Worm (Caenorhabditis elegans) whole organism, young adult: ENCODE measurements around the gene glb-10.

Experiments
- C17E4.6 ChIP-seq: fragments of 200-800 bp; sonication (Bioruptor generic); IDR thresholded peaks from 2 replicates; pipeline ENCODE4 v1.3.6; 2022; ENCODE audit warnings: missing genetic modification reagents, missing genetic modification characterization, missing compliant biosample characterization
- dpl-1 ChIP-seq: fragments of 150-350 bp; optimal IDR thresholded peaks from 2 replicates; lab custom pipeline; 2014; ENCODE audit warnings: missing biosample characterization, missing genetic modification reagents, missing genetic modification characterization
- hsf-1 ChIP-seq: fragments of 200-800 bp; sonication (Bioruptor generic); IDR thresholded peaks from 2 replicates; pipeline ENCODE4 v1.3.6; 2022; ENCODE audit warnings: missing genetic modification reagents, missing genetic modification characterization, missing compliant biosample characterization
- mxl-1 ChIP-seq: sonication (generic microtip); optimal IDR thresholded peaks from 2 replicates; lab custom pipeline; 2016; ENCODE audit warnings: missing genetic modification characterization, missing compliant biosample characterization
- ztf-3 ChIP-seq: fragments of 200-800 bp; sonication (Bioruptor generic); optimal IDR thresholded peaks from 2 replicates; lab custom pipeline; 2018; ENCODE audit warnings: mild to moderate bottlenecking, missing genetic modification characterization, missing compliant biosample characterization
- ztf-6 ChIP-seq: fragments of 200-800 bp; sonication (Bioruptor generic); IDR thresholded peaks from 2 replicates; pipeline ENCODE4 v1.3.6; 2022; ENCODE audit warnings: missing genetic modification reagents, missing genetic modification characterization, missing compliant biosample characterization

DNA sequence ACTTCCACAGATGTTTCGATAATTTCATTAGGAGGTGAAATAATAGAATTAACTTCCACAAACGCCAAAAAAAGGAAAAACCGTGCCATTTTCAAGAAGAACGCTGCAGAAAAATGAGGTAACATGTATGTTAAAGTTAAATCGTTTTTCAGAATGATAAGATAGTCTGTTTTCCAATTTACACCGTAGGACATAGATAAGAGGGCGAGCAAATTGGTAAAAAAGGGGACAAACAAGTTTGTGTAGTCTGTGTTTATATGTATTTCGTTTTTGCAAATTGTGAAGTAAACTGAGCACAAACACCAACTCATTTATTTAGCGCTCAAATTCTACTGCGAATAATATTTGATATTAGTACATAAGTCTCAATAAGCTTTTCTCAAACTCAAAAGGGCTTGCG lies 49.2 kb downstream of the glb-10 start, which contains the start of gene F13H8.11:
- TF ChIP-seq hsf-1 (no peak), mxl-1 (tag; lab: Kevin White, UChicago) (no peak), ztf-3 (GFP tag; lab: Kevin White, UChicago) (no peak), dpl-1 (GFP tag; lab: Kevin White, UChicago) (no peak), ztf-6 (no peak), C17E4.6 (no peak)
